Worm (Caenorhabditis elegans): Measurements from ENCODE around the gene C23G10.5.

- TF ChIP-seq tbx-2 (tag; optimal IDR thresholded peaks at IDR 0.05) (no peak), nhr-11 (tag; optimal IDR thresholded peaks at IDR 0.05) (no peak), snpc-4 (tag; optimal IDR thresholded peaks at IDR 0.05) (no peak), nhr-76 (tag; optimal IDR thresholded peaks at IDR 0.05) (no peak), lin-15B (tag; optimal IDR thresholded peaks at IDR 0.05) (peak; percentile 71), ceh-82 (tag; optimal IDR thresholded peaks at IDR 0.05) (no peak), ztf-4 (tag; optimal IDR thresholded peaks at IDR 0.05) (no peak), ceh-28 (tag; optimal IDR thresholded peaks at IDR 0.05) (peak; percentile 62), aly-2 (tag; optimal IDR thresholded peaks at IDR 0.05) (no peak), nfya-1 (tag; optimal IDR thresholded peaks at IDR 0.05; ENCODE audit: insufficient read depth) (peak; percentile 69), fkh-10 (GFP tag; optimal IDR thresholded peaks at IDR 0.05) (no peak), pha-4 (tag; optimal IDR thresholded peaks at IDR 0.05) (peak; percentile 75), ceh-9 (tag; optimal IDR thresholded peaks at IDR 0.05) (no peak), zag-1 (tag; optimal IDR thresholded peaks at IDR 0.05) (no peak)
These were observed 7.7 kb downstream of the C23G10.5 start, which contains the start of the genes C23G10.7 and rpn-2 for ce11 chrIII:6198378-6199234.

All from whole organism, L3 larva.